Worm (Caenorhabditis elegans) whole organism, L3 larva: ENCODE measurements around the gene abhd-14.

Source experiments
- ceh-28 ChIP-seq: fragments of 150-350 bp; optimal IDR thresholded peaks from 2 replicates; lab custom pipeline; 2014; ENCODE audit warnings: missing biosample characterization, missing genetic modification reagents, missing genetic modification characterization
- elt-2 ChIP-seq: sonication (generic microtip); optimal IDR thresholded peaks from 2 replicates; lab custom pipeline; 2016; ENCODE audit warnings: missing genetic modification reagents, mild to moderate bottlenecking, missing genetic modification characterization, missing compliant biosample characterization
- lin-15B ChIP-seq: fragments of 150-350 bp; optimal IDR thresholded peaks from 2 replicates; lab custom pipeline; 2014; ENCODE audit warnings: missing biosample characterization, missing genetic modification characterization
- mdl-1 ChIP-seq: fragments of 150-350 bp; optimal IDR thresholded peaks from 2 replicates; lab custom pipeline; 2014; ENCODE audit warnings: missing biosample characterization, missing genetic modification characterization
- nfya-1 ChIP-seq: sonication (generic microtip); optimal IDR thresholded peaks from 2 replicates; lab custom pipeline; 2017; ENCODE audit warnings: missing genetic modification characterization, mild to moderate bottlenecking, missing compliant biosample characterization, antibody characterized with exemption, moderate library complexity; ENCODE audit not compliant: insufficient read depth
- nhr-237 ChIP-seq: fragments of 150-350 bp; optimal IDR thresholded peaks from 2 replicates; lab custom pipeline; 2014; ENCODE audit warnings: missing biosample characterization, missing genetic modification characterization
- pha-4 ChIP-seq: fragments of 150-350 bp; optimal IDR thresholded peaks from 2 replicates; lab custom pipeline; 2014; ENCODE audit warnings: missing biosample characterization, missing genetic modification reagents, missing genetic modification characterization
- skn-1 ChIP-seq: fragments of 150-350 bp; optimal IDR thresholded peaks from 2 replicates; lab custom pipeline; 2014; ENCODE audit warnings: missing biosample characterization, missing genetic modification characterization

abhd-14 gene

ce11 chrIV:990352-990751 is 39.5 kb downstream of the abhd-14 start, which contains the start of gene egrh-2:
Gene egrh-2 (minus strand): TSS chrIV:990452.
- TF ChIP-seq elt-2 (tag; lab: Kevin White, UChicago) (no peak), nhr-237 (tag; lab: Kevin White, UChicago) (no peak), lin-15B (no peak), skn-1 (tag; lab: Kevin White, UChicago) (no peak), pha-4 (tag; lab: Kevin White, UChicago) (no peak), mdl-1 (tag; lab: Kevin White, UChicago) (no peak)
- TF ChIP-seq, all 47 proteins: peak for 0

- TF ChIP-seq nfya-1 (tag; lab: Kevin White, UChicago) (no peak), ceh-28 (tag; lab: Kevin White, UChicago) (peak; percentile 99)
- TF ChIP-seq, all 47 proteins: peak for 1
Observed at ce11 chrIV:983558-983957, 46.3 kb downstream of the abhd-14 start.

ce11 chrIV:978309-978708 is 51.5 kb downstream of the abhd-14 start:
- TF ChIP-seq ceh-28 (tag; lab: Kevin White, UChicago) = peak; percentile 90

- peak; percentile 98 for TF ChIP-seq ceh-28 (tag; lab: Kevin White, UChicago)
Observed at ce11 chrIV:977793-978192, 52.0 kb downstream of the abhd-14 start.
